Worm (Caenorhabditis elegans): ENCODE results near the gene enpl-1.

ce11 chrIV:11146962-11147470 is 27.9 kb downstream of the enpl-1 start, which contains the start of gene pigq-1:
- TF ChIP-seq dve-1 (tag; optimal IDR thresholded peaks at IDR 0.05) (no peak), T23F11.4 (GFP tag; optimal IDR thresholded peaks at IDR 0.05) (no peak), nfya-1 (tag; optimal IDR thresholded peaks at IDR 0.05) (no peak), ceh-45 (GFP tag; IDR thresholded peaks at IDR 0.05) (no peak), pag-3 (tag; optimal IDR thresholded peaks at IDR 0.05; ENCODE audit: borderline replicate concordance) (no peak), ets-4 (tag; optimal IDR thresholded peaks at IDR 0.05) (no peak), lin-11 (tag; optimal IDR thresholded peaks at IDR 0.05) (no peak), elt-2 (tag; optimal IDR thresholded peaks at IDR 0.05) (no peak), pha-4 (tag; optimal IDR thresholded peaks at IDR 0.05) (no peak), ama-1 (optimal IDR thresholded peaks at IDR 0.05) (no peak)

All from whole organism, late embryonic.